Worm (Caenorhabditis elegans): ENCODE data around the gene rps-28.
"Not testable (repeated sequence)": the region's sequence is repeated elsewhere in the genome, so short reads cannot be mapped to it uniquely, and the experiment has no call there.

- not testable (repeated sequence) for TF ChIP-seq snpc-4 (GFP tag; optimal IDR thresholded peaks at IDR 0.05); snpc-4 (tag; optimal IDR thresholded peaks at IDR 0.05); attf-3 (GFP tag; conservative IDR thresholded peaks at IDR 0.05); Y67H2A.10 (GFP tag; conservative IDR thresholded peaks at IDR 0.05); dpl-1 (GFP tag; optimal IDR thresholded peaks at IDR 0.05); him-1 (tag; optimal IDR thresholded peaks at IDR 0.05); nhr-80 (tag; optimal IDR thresholded peaks at IDR 0.05)
Observed at ce11 chrIV:1609973-1610372, 49.5 kb upstream of the rps-28 start, which contains the start of gene dsl-3.

All from whole organism, young adult.